Worm (Caenorhabditis elegans) whole organism, young adult: ENCODE results near the gene D1046.18.

Experiments
- C06A6.2 ChIP-seq: fragments of 200-800 bp; sonication (Bioruptor generic); conservative IDR thresholded peaks from 2 replicates; pipeline ENCODE4 v1.3.6; 2022; ENCODE audit warnings: missing genetic modification characterization, missing compliant biosample characterization
- ama-1 ChIP-seq, 3 experiments: fragments of 150-350 bp in 1 of 3; sonication (generic microtip) in 2 of 3; optimal IDR thresholded peaks; 2 replicates each; lab custom pipeline; 2014 to 2018; ENCODE audit warnings: missing biosample characterization in 2 of 3, missing genetic modification characterization in 2 of 3, missing genetic modification reagents in 2 of 3
- ceh-79 ChIP-seq: sonication (generic microtip); optimal IDR thresholded peaks from 2 replicates; lab custom pipeline; 2017; ENCODE audit warnings: mild to moderate bottlenecking, missing genetic modification characterization, missing compliant biosample characterization
- chd-7 ChIP-seq: sonication (generic microtip); optimal IDR thresholded peaks from 2 replicates; lab custom pipeline; 2016; ENCODE audit warnings: mild to moderate bottlenecking, missing genetic modification characterization, moderate library complexity, missing compliant biosample characterization
- dpl-1 ChIP-seq: fragments of 150-350 bp; optimal IDR thresholded peaks from 2 replicates; lab custom pipeline; 2014; ENCODE audit warnings: missing biosample characterization, missing genetic modification reagents, missing genetic modification characterization
- madf-10 ChIP-seq: sonication (generic microtip); optimal IDR thresholded peaks from 2 replicates; lab custom pipeline; 2016; ENCODE audit warnings: mild to moderate bottlenecking, missing genetic modification characterization, missing compliant biosample characterization
- nhr-27 ChIP-seq: fragments of 200-800 bp; sonication (Bioruptor generic); optimal IDR thresholded peaks from 2 replicates; lab custom pipeline; 2018; ENCODE audit warnings: mild to moderate bottlenecking, missing genetic modification characterization, moderate library complexity, missing compliant biosample characterization
- snpc-4 ChIP-seq, 5 experiments: fragments of 150-350 bp in 1 of 5; sonication (generic microtip) in 4 of 5; optimal IDR thresholded peaks; 2 replicates each; lab custom pipeline; 2014 to 2018; ENCODE audit warnings: missing genetic modification characterization in 5 of 5, missing biosample characterization in 3 of 5, antibody characterized with exemption in 2 of 5, mild to moderate bottlenecking in 2 of 5, missing compliant biosample characterization in 2 of 5, missing genotype in 2 of 5, moderate library complexity in 2 of 5, missing genetic modification reagents in 1 of 5
- tbp1 ChIP-seq: fragments of 200-800 bp; sonication (Bioruptor generic); optimal IDR thresholded peaks from 2 replicates; lab custom pipeline; 2018; ENCODE audit warnings: mild to moderate bottlenecking, missing genetic modification characterization, missing compliant biosample characterization
- unc-62 ChIP-seq: fragments of 150-350 bp; optimal IDR thresholded peaks from 2 replicates; lab custom pipeline; 2014; ENCODE audit warnings: missing biosample characterization, missing genetic modification reagents, missing genetic modification characterization
- zfh-2 ChIP-seq: fragments of 200-800 bp; sonication (Bioruptor generic); conservative IDR thresholded peaks from 2 replicates; pipeline ENCODE4 v1.3.6; 2022; ENCODE audit warnings: missing genetic modification reagents, missing genetic modification characterization, missing compliant biosample characterization

ce11 chrIV:8965883-8966282 lies 35.8 kb downstream of the D1046.18 start, which contains the start of gene C53B4.2:
- no peak for TF ChIP-seq dpl-1 (GFP tag; lab: Kevin White, UChicago)
- TF ChIP-seq madf-10 (tag; lab: Kevin White, UChicago) = no peak
- no peak for TF ChIP-seq ama-1 (optimal IDR thresholded peaks at IDR 0.05; lab: Kevin White, UChicago)
- no peak for TF ChIP-seq ama-1 (GFP tag; optimal IDR thresholded peaks at IDR 0.05; lab: Kevin White, UChicago)
- no peak for TF ChIP-seq zfh-2 (GFP tag; lab: Robert Waterston, UW)
- TF ChIP-seq unc-62 = no peak
- no peak for TF ChIP-seq tbp1 (GFP tag; lab: Kevin White, UChicago)
- TF ChIP-seq C06A6.2 (GFP tag; lab: Robert Waterston, UW) = no peak
- TF ChIP-seq chd-7 (tag; lab: Kevin White, UChicago) = no peak
- no peak for TF ChIP-seq ceh-79
- no peak for TF ChIP-seq nhr-27 (tag; lab: Kevin White, UChicago)
- TF ChIP-seq snpc-4 (GFP tag; optimal IDR thresholded peaks at IDR 0.05; lab: Kevin White, UChicago) = no peak
- no peak for TF ChIP-seq snpc-4 (tag; optimal IDR thresholded peaks at IDR 0.05; lab: Kevin White, UChicago)
